Worm (Caenorhabditis elegans) whole organism, midembryonic: ENCODE data around the gene fbxa-218.

ENCODE experiments used
- T22C8.4 ChIP-seq: fragments of 200-800 bp; sonication (Bioruptor generic); IDR thresholded peaks from 2 replicates; pipeline ENCODE4 v1.3.6; 2022; ENCODE audit warnings: missing genetic modification characterization, missing compliant biosample characterization
- cog-1 ChIP-seq: sonication (generic microtip); optimal IDR thresholded peaks from 2 replicates; lab custom pipeline; 2016; ENCODE audit warnings: missing genetic modification characterization, missing compliant biosample characterization
- klf-2 ChIP-seq: fragments of 200-800 bp; sonication (Bioruptor generic); conservative IDR thresholded peaks from 2 replicates; pipeline ENCODE4 v1.3.6; 2022; ENCODE audit warnings: missing genetic modification reagents, missing genetic modification characterization, missing compliant biosample characterization
- ref-1 ChIP-seq: fragments of 200-800 bp; sonication (Bioruptor generic); conservative IDR thresholded peaks from 2 replicates; pipeline ENCODE4 v1.3.6; 2022; ENCODE audit warnings: missing genetic modification reagents, missing genetic modification characterization, missing compliant biosample characterization
- ztf-23 ChIP-seq: fragments of 200-800 bp; sonication (Bioruptor generic); IDR thresholded peaks from 2 replicates; pipeline ENCODE4 v1.3.6; 2022; ENCODE audit warnings: missing genetic modification reagents, missing genetic modification characterization, missing compliant biosample characterization
- ztf-29 ChIP-seq: fragments of 200-800 bp; sonication (Bioruptor generic); IDR thresholded peaks from 2 replicates; pipeline ENCODE4 v1.3.6; 2022; ENCODE audit warnings: missing genetic modification reagents, missing genetic modification characterization, missing compliant biosample characterization

DNA sequence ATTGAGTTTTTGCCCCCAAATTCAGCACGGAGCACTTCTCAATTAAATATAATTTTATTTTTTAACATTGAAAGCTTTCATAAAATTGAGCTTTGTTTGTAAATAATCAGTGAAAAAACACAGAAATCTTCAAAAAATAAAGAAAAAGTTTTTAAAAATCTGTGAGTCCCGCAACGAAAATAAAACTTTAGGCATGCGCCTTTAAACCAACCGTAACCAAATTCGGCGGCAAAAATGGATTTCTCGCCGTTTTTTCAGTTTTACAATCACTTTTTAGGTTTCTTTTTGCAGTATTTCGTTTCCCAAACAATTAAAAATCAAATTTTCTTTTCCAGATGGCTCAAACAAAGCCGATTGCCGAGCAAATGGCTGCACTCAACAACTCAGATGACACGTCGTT, 9.8 kb upstream of the fbxa-218 start, which contains the start of gene pie-1:
- TF ChIP-seq cog-1 (no peak), klf-2 (GFP tag; lab: Robert Waterston, UW) (no peak), ztf-29 (GFP tag; lab: Robert Waterston, UW) (no peak), ztf-23 (GFP tag; lab: Robert Waterston, UW) (no peak), ref-1 (GFP tag; lab: Robert Waterston, UW) (no peak), T22C8.4 (GFP tag; lab: Robert Waterston, UW) (no peak)
